Worm (Caenorhabditis elegans) whole organism, young adult: Measurements from ENCODE around the gene F34D10.3.

ENCODE experiments used
- B0019.2 ChIP-seq: fragments of 200-800 bp; sonication (Bioruptor generic); conservative IDR thresholded peaks from 2 replicates; pipeline ENCODE4 v1.3.6; 2022; ENCODE audit warnings: missing genetic modification reagents, missing genetic modification characterization, missing compliant biosample characterization
- F10E7.11 ChIP-seq: sonication (generic microtip); optimal IDR thresholded peaks from 2 replicates; lab custom pipeline; 2017; ENCODE audit warnings: mild to moderate bottlenecking, missing genetic modification characterization, moderate library complexity, missing compliant biosample characterization
- atf-7 ChIP-seq: sonication (generic microtip); optimal IDR thresholded peaks from 2 replicates; lab custom pipeline; 2017; ENCODE audit warnings: mild to moderate bottlenecking, missing genetic modification characterization, missing compliant biosample characterization
- athp-1 ChIP-seq: sonication (generic microtip); optimal IDR thresholded peaks from 2 replicates; lab custom pipeline; 2017; ENCODE audit warnings: mild to moderate bottlenecking, missing genetic modification characterization, missing compliant biosample characterization
- ceh-27 ChIP-seq: fragments of 200-800 bp; sonication (Bioruptor generic); optimal IDR thresholded peaks from 2 replicates; lab custom pipeline; 2018; ENCODE audit warnings: mild to moderate bottlenecking, missing genetic modification characterization, moderate library complexity, missing compliant biosample characterization
- ets-4 ChIP-seq: fragments of 200-800 bp; sonication (Bioruptor generic); optimal IDR thresholded peaks from 2 replicates; lab custom pipeline; 2018; ENCODE audit warnings: mild to moderate bottlenecking, missing genetic modification characterization, missing compliant biosample characterization
- gei-17 ChIP-seq: fragments of 200-800 bp; sonication (Bioruptor generic); optimal IDR thresholded peaks from 2 replicates; lab custom pipeline; 2018; ENCODE audit warnings: mild to moderate bottlenecking, missing genetic modification characterization, missing compliant biosample characterization
- hsf-1 ChIP-seq: fragments of 200-800 bp; sonication (Bioruptor generic); IDR thresholded peaks from 2 replicates; pipeline ENCODE4 v1.3.6; 2022; ENCODE audit warnings: missing genetic modification reagents, missing genetic modification characterization, missing compliant biosample characterization
- lir-1 ChIP-seq: fragments of 200-800 bp; sonication (Bioruptor generic); conservative IDR thresholded peaks from 2 replicates; pipeline ENCODE4 v1.3.6; 2022; ENCODE audit warnings: missing genetic modification reagents, missing genetic modification characterization, missing compliant biosample characterization
- tbp1 ChIP-seq: fragments of 200-800 bp; sonication (Bioruptor generic); optimal IDR thresholded peaks from 2 replicates; lab custom pipeline; 2018; ENCODE audit warnings: mild to moderate bottlenecking, missing genetic modification characterization, missing compliant biosample characterization

DNA sequence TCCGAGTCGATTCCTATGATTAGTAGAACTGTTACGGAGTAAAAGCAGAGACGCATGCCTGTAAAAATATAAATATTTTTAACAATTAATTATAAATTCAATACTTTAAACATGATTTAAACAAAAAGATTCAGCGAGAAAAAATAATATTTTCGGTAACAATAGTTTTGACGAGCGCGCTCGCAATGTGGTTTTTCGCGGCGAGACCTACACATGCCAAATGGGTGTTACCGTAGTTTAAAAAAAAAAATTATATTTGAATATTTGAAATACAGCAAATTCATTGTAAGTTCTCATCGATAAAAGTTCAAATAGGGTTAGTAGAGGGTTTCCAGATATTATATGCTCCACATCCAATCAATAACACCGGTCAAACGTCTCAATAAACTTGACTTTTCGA, 7.6 kb upstream of the F34D10.3 start, which contains the start of gene gldi-5:
- TF ChIP-seq hsf-1 (GFP tag; lab: Robert Waterston, UW) (no peak), lir-1 (GFP tag; lab: Robert Waterston, UW) (no peak), ets-4 (no peak), gei-17 (no peak), tbp1 (GFP tag; lab: Kevin White, UChicago) (no peak), ceh-27 (GFP tag; lab: Kevin White, UChicago) (no peak), atf-7 (tag; lab: Kevin White, UChicago) (no peak), B0019.2 (no peak), F10E7.11 (no peak), athp-1 (no peak)
